Worm (Caenorhabditis elegans): ENCODE measurements around the gene C15F1.1.
A peak's percentile ranks its signal among the peaks of the same experiment; 100 is the strongest.

Gene C15F1.1

ce11 chrII:6972185-6972737, 17.4 kb upstream of the C15F1.1 start, which contains the start of gene art-1:
Gene art-1, minus strand, starts transcription at chrII:6972235.
- TF ChIP-seq tbx-2 (tag; optimal IDR thresholded peaks at IDR 0.05): no peak
- TF ChIP-seq nhr-76 (tag; optimal IDR thresholded peaks at IDR 0.05): no peak
- TF ChIP-seq fkh-2 (tag; optimal IDR thresholded peaks at IDR 0.05): no peak
- TF ChIP-seq nfya-1 (tag; optimal IDR thresholded peaks at IDR 0.05; ENCODE audit: insufficient read depth): no peak
- TF ChIP-seq fkh-10 (GFP tag; optimal IDR thresholded peaks at IDR 0.05): no peak
- TF ChIP-seq zag-1 (tag; optimal IDR thresholded peaks at IDR 0.05): no peak
- peak; percentile 47 for TF ChIP-seq elt-2 (tag; optimal IDR thresholded peaks at IDR 0.05)
- TF ChIP-seq mml-1 (tag; optimal IDR thresholded peaks at IDR 0.05): no peak
- no peak for TF ChIP-seq eor-1 (tag; optimal IDR thresholded peaks at IDR 0.05)
- peak; percentile 31 for TF ChIP-seq pha-4 (tag; optimal IDR thresholded peaks at IDR 0.05)
- TF ChIP-seq nhr-237 (tag; optimal IDR thresholded peaks at IDR 0.05): no peak
- TF ChIP-seq ama-1 (optimal IDR thresholded peaks at IDR 0.05): peak; percentile 2
- no peak for TF ChIP-seq ZK546.5 (tag; optimal IDR thresholded peaks at IDR 0.05)
- TF ChIP-seq nhr-77 (tag; optimal IDR thresholded peaks at IDR 0.05): no peak

ce11 chrII:6973501-6973900, 16.2 kb upstream of the C15F1.1 start, which contains the start of gene sod-1:
Gene sod-1, minus strand, starts transcription at chrII:6973887.
- TF ChIP-seq nhr-28 (tag; optimal IDR thresholded peaks at IDR 0.05) (no peak), ceh-82 (tag; optimal IDR thresholded peaks at IDR 0.05) (no peak), eor-1 (tag; optimal IDR thresholded peaks at IDR 0.05) (no peak), mml-1 (tag; optimal IDR thresholded peaks at IDR 0.05) (no peak), nhr-67 (tag; optimal IDR thresholded peaks at IDR 0.05) (no peak), lsy-12 (tag; optimal IDR thresholded peaks at IDR 0.05) (no peak), elt-1 (tag; optimal IDR thresholded peaks at IDR 0.05) (no peak), nhr-237 (tag; optimal IDR thresholded peaks at IDR 0.05) (no peak), unc-62 (GFP tag; optimal IDR thresholded peaks at IDR 0.05) (no peak), nhr-43 (tag; optimal IDR thresholded peaks at IDR 0.05; ENCODE audit: poor library complexity, severe bottlenecking) (no peak), tbx-2 (tag; optimal IDR thresholded peaks at IDR 0.05) (no peak), daf-12 (tag; optimal IDR thresholded peaks at IDR 0.05) (no peak), jun-1 (tag; optimal IDR thresholded peaks at IDR 0.05) (no peak), nhr-25 (tag; optimal IDR thresholded peaks at IDR 0.05) (no peak), mdl-1 (tag; optimal IDR thresholded peaks at IDR 0.05) (no peak)

ce11 chrII:6974011-6974410, 15.7 kb upstream of the C15F1.1 start:
- peak; percentile 29 for TF ChIP-seq skn-1 (tag; optimal IDR thresholded peaks at IDR 0.05)
- TF ChIP-seq nhr-23 (tag; optimal IDR thresholded peaks at IDR 0.05): peak; percentile 1
- TF ChIP-seq snpc-4 (tag; optimal IDR thresholded peaks at IDR 0.05): peak; percentile 48
- no peak for TF ChIP-seq ztf-4 (tag; optimal IDR thresholded peaks at IDR 0.05)
- peak; percentile 43 for TF ChIP-seq hmg-11 (tag; optimal IDR thresholded peaks at IDR 0.05)
- TF ChIP-seq lin-15B (tag; optimal IDR thresholded peaks at IDR 0.05): peak; percentile 50
- TF ChIP-seq R02D3.7 (tag; optimal IDR thresholded peaks at IDR 0.05): peak; percentile 35
- peak; percentile 78 for TF ChIP-seq pha-4 (tag; optimal IDR thresholded peaks at IDR 0.05)
- TF ChIP-seq jun-1 (tag; optimal IDR thresholded peaks at IDR 0.05): no peak
- peak; percentile 79 for TF ChIP-seq nfya-1 (tag; optimal IDR thresholded peaks at IDR 0.05; ENCODE audit: insufficient read depth)

- TF ChIP-seq ceh-82 (tag; optimal IDR thresholded peaks at IDR 0.05) (no peak), snpc-4 (tag; optimal IDR thresholded peaks at IDR 0.05) (no peak), nhr-76 (tag; optimal IDR thresholded peaks at IDR 0.05) (no peak), daf-12 (tag; optimal IDR thresholded peaks at IDR 0.05) (no peak), nhr-25 (tag; optimal IDR thresholded peaks at IDR 0.05) (no peak), lin-39 (tag; optimal IDR thresholded peaks at IDR 0.05) (no peak), sea-2 (GFP tag; optimal IDR thresholded peaks at IDR 0.05) (no peak), nhr-23 (tag; optimal IDR thresholded peaks at IDR 0.05) (no peak), pqm-1 (tag; optimal IDR thresholded peaks at IDR 0.05) (no peak), ama-1 (optimal IDR thresholded peaks at IDR 0.05) (no peak), skn-1 (tag; optimal IDR thresholded peaks at IDR 0.05) (no peak), ceh-9 (tag; optimal IDR thresholded peaks at IDR 0.05) (no peak), pha-4 (tag; optimal IDR thresholded peaks at IDR 0.05) (no peak), egl-5 (tag; optimal IDR thresholded peaks at IDR 0.05) (no peak), ceh-16 (tag; optimal IDR thresholded peaks at IDR 0.05) (no peak), ZK546.5 (tag; optimal IDR thresholded peaks at IDR 0.05) (no peak)
Observed at ce11 chrII:6975725-6976124, 14.0 kb upstream of the C15F1.1 start.

Measured in whole organism, L3 larva.